Worm (Caenorhabditis elegans) whole organism, young adult: ENCODE results near the gene Y37D8A.2.
A peak's percentile ranks its signal among the peaks of the same experiment; 100 is the strongest.

Source experiments
- D2030.7 ChIP-seq: fragments of 200-800 bp; sonication (Bioruptor generic); IDR thresholded peaks from 2 replicates; pipeline ENCODE4 v1.3.6; 2022; ENCODE audit warnings: missing genetic modification reagents, missing genetic modification characterization, missing compliant biosample characterization
- F22D6.2 ChIP-seq: sonication (generic microtip); optimal IDR thresholded peaks from 2 replicates; lab custom pipeline; 2016; ENCODE audit warnings: mild to moderate bottlenecking, missing genetic modification characterization, missing compliant biosample characterization
- F23B12.7 ChIP-seq: sonication (generic microtip); optimal IDR thresholded peaks from 2 replicates; lab custom pipeline; 2017; ENCODE audit warnings: missing genetic modification characterization, mild to moderate bottlenecking, missing compliant biosample characterization, antibody characterized with exemption, moderate library complexity; ENCODE audit not compliant: insufficient read depth
- F52B5.7 ChIP-seq: sonication (generic microtip); optimal IDR thresholded peaks from 2 replicates; lab custom pipeline; 2016; ENCODE audit warnings: mild to moderate bottlenecking, missing genetic modification characterization, missing compliant biosample characterization
- F55B11.4 ChIP-seq: sonication (generic microtip); optimal IDR thresholded peaks from 2 replicates; lab custom pipeline; 2016; ENCODE audit warnings: missing compliant biosample characterization, missing genetic modification characterization, borderline replicate concordance; ENCODE audit not compliant: insufficient read depth
- F57C9.4 ChIP-seq: sonication (generic microtip); optimal IDR thresholded peaks from 2 replicates; lab custom pipeline; 2017; ENCODE audit warnings: mild to moderate bottlenecking, missing genetic modification characterization, missing compliant biosample characterization
- T26A5.8 ChIP-seq: sonication (generic microtip); optimal IDR thresholded peaks from 2 replicates; lab custom pipeline; 2016; ENCODE audit warnings: missing genetic modification characterization, missing compliant biosample characterization
- Y53F4B.3 ChIP-seq: fragments of 200-800 bp; sonication (Bioruptor generic); IDR thresholded peaks from 2 replicates; pipeline ENCODE4 v1.3.6; 2022; ENCODE audit warnings: missing genetic modification reagents, missing genetic modification characterization, missing compliant biosample characterization
- ZK185.1 ChIP-seq: sonication (generic microtip); optimal IDR thresholded peaks from 2 replicates; lab custom pipeline; 2016; ENCODE audit warnings: mild to moderate bottlenecking, missing genetic modification characterization, missing compliant biosample characterization; ENCODE audit not compliant: poor library complexity, severe bottlenecking
- akir-1 ChIP-seq: fragments of 200-800 bp; sonication (Bioruptor generic); optimal IDR thresholded peaks from 2 replicates; lab custom pipeline; 2018; ENCODE audit warnings: mild to moderate bottlenecking, missing genetic modification characterization, moderate library complexity, missing compliant biosample characterization
- ama-1 ChIP-seq, 3 experiments: fragments of 150-350 bp in 1 of 3; sonication (generic microtip) in 2 of 3; optimal IDR thresholded peaks; 2 replicates each; lab custom pipeline; 2014 to 2018; ENCODE audit warnings: missing biosample characterization in 2 of 3, missing genetic modification characterization in 2 of 3, missing genetic modification reagents in 2 of 3
- aptf-2 ChIP-seq: fragments of 200-800 bp; sonication (Bioruptor generic); conservative IDR thresholded peaks from 2 replicates; pipeline ENCODE4 v1.3.6; 2022; ENCODE audit warnings: missing genetic modification reagents, missing genetic modification characterization, missing compliant biosample characterization
- atf-7 ChIP-seq: sonication (generic microtip); optimal IDR thresholded peaks from 2 replicates; lab custom pipeline; 2017; ENCODE audit warnings: mild to moderate bottlenecking, missing genetic modification characterization, missing compliant biosample characterization
- athp-1 ChIP-seq: sonication (generic microtip); optimal IDR thresholded peaks from 2 replicates; lab custom pipeline; 2017; ENCODE audit warnings: mild to moderate bottlenecking, missing genetic modification characterization, missing compliant biosample characterization
- bed-1 ChIP-seq: fragments of 200-800 bp; sonication (Bioruptor generic); IDR thresholded peaks from 2 replicates; pipeline ENCODE4 v1.3.6; 2022; ENCODE audit warnings: missing genetic modification reagents, missing genetic modification characterization, missing compliant biosample characterization
- bed-2 ChIP-seq: fragments of 200-800 bp; sonication (Bioruptor generic); IDR thresholded peaks from 2 replicates; pipeline ENCODE4 v1.3.6; 2022; ENCODE audit warnings: missing genetic modification reagents, missing genetic modification characterization, missing compliant biosample characterization
- cebp-1 ChIP-seq, 2 experiments: fragments of 200-800 bp in 1 of 2; sonication (Bioruptor generic) in 1 of 2; sonication (generic microtip) in 1 of 2; IDR thresholded peaks in 1 of 2; optimal IDR thresholded peaks in 1 of 2; 2 replicates each; pipeline versions ENCODE4 v1.3.6 to Lab custom; 2017 to 2022; ENCODE audit warnings: missing compliant biosample characterization in 2 of 2, missing genetic modification characterization in 2 of 2, mild to moderate bottlenecking in 1 of 2, missing genetic modification reagents in 1 of 2, moderate library complexity in 1 of 2
- ceh-100 ChIP-seq: fragments of 200-800 bp; sonication (Bioruptor generic); IDR thresholded peaks from 2 replicates; pipeline ENCODE4 v1.3.6; 2022; ENCODE audit warnings: missing genetic modification reagents, missing genetic modification characterization, missing compliant biosample characterization
- ceh-27 ChIP-seq: fragments of 200-800 bp; sonication (Bioruptor generic); optimal IDR thresholded peaks from 2 replicates; lab custom pipeline; 2018; ENCODE audit warnings: mild to moderate bottlenecking, missing genetic modification characterization, moderate library complexity, missing compliant biosample characterization
- ceh-58 ChIP-seq: fragments of 200-800 bp; sonication (Bioruptor generic); IDR thresholded peaks from 2 replicates; pipeline ENCODE4 v1.3.6; 2022; ENCODE audit warnings: missing genetic modification characterization, missing compliant biosample characterization
- ceh-79 ChIP-seq: sonication (generic microtip); optimal IDR thresholded peaks from 2 replicates; lab custom pipeline; 2017; ENCODE audit warnings: mild to moderate bottlenecking, missing genetic modification characterization, missing compliant biosample characterization
- efl-1 ChIP-seq: fragments of 150-350 bp; optimal IDR thresholded peaks from 2 replicates; lab custom pipeline; 2014; ENCODE audit warnings: missing biosample characterization, missing genetic modification reagents, missing genetic modification characterization
- fkh-3 ChIP-seq: sonication (generic microtip); optimal IDR thresholded peaks from 2 replicates; lab custom pipeline; 2016; ENCODE audit warnings: mild to moderate bottlenecking, missing genetic modification characterization, missing compliant biosample characterization
- hmg-1.2 ChIP-seq: fragments of 200-800 bp; sonication (Bioruptor generic); IDR thresholded peaks from 2 replicates; pipeline ENCODE4 v1.3.6; 2022; ENCODE audit warnings: missing genetic modification reagents, missing genetic modification characterization, missing compliant biosample characterization
- let-526 ChIP-seq: fragments of 200-800 bp; sonication (Bioruptor generic); IDR thresholded peaks from 2 replicates; pipeline ENCODE4 v1.3.6; 2022; ENCODE audit warnings: missing genetic modification reagents, missing genetic modification characterization, missing compliant biosample characterization
- let-607 ChIP-seq, 2 experiments: fragments of 200-800 bp in 1 of 2; sonication (Bioruptor generic) in 1 of 2; sonication (generic microtip) in 1 of 2; optimal IDR thresholded peaks; 2 replicates each; lab custom pipeline; 2016 to 2018; ENCODE audit warnings: mild to moderate bottlenecking in 2 of 2, missing compliant biosample characterization in 2 of 2, missing genetic modification characterization in 2 of 2, moderate library complexity in 2 of 2, missing genotype in 1 of 2
- lin-26 ChIP-seq: fragments of 200-800 bp; sonication (Bioruptor generic); IDR thresholded peaks from 2 replicates; pipeline ENCODE4 v1.3.6; 2022; ENCODE audit warnings: missing genetic modification reagents, missing genetic modification characterization, missing compliant biosample characterization
- mcd-1 ChIP-seq: fragments of 200-800 bp; sonication (Bioruptor generic); IDR thresholded peaks from 2 replicates; pipeline ENCODE4 v1.3.6; 2022; ENCODE audit warnings: missing genetic modification reagents, missing genetic modification characterization, missing compliant biosample characterization
- nfya-1 ChIP-seq: sonication (generic microtip); optimal IDR thresholded peaks from 2 replicates; lab custom pipeline; 2017; ENCODE audit warnings: antibody characterized with exemption, missing compliant biosample characterization, missing genetic modification characterization, borderline replicate concordance; ENCODE audit not compliant: insufficient read depth
- nhr-80 ChIP-seq: sonication (generic microtip); optimal IDR thresholded peaks from 2 replicates; lab custom pipeline; 2016; ENCODE audit warnings: missing genetic modification characterization, missing compliant biosample characterization
- nhr-90 ChIP-seq: sonication (generic microtip); optimal IDR thresholded peaks from 2 replicates; lab custom pipeline; 2016; ENCODE audit warnings: missing genotype, mild to moderate bottlenecking, missing genetic modification characterization, missing compliant biosample characterization
- pbrm-1 ChIP-seq: fragments of 200-800 bp; sonication (Bioruptor generic); IDR thresholded peaks from 2 replicates; pipeline ENCODE4 v1.3.6; 2022; ENCODE audit warnings: missing genetic modification reagents, missing genetic modification characterization, missing compliant biosample characterization
- pha-4 ChIP-seq: fragments of 150-350 bp; sonication (generic microtip); optimal IDR thresholded peaks from 2 replicates; lab custom pipeline; 2014; ENCODE audit warnings: missing biosample characterization, missing genetic modification reagents, missing genetic modification characterization
- snpc-1.3 ChIP-seq: sonication (generic microtip); optimal IDR thresholded peaks from 2 replicates; lab custom pipeline; 2017; ENCODE audit warnings: missing genetic modification characterization, mild to moderate bottlenecking, missing compliant biosample characterization, antibody characterized with exemption, moderate library complexity, missing genotype, missing genetic modification reagents; ENCODE audit not compliant: insufficient read depth
- tlf-1 ChIP-seq: fragments of 200-800 bp; sonication (Bioruptor generic); optimal IDR thresholded peaks from 2 replicates; lab custom pipeline; 2018; ENCODE audit warnings: mild to moderate bottlenecking, missing genetic modification characterization, missing compliant biosample characterization
- ztf-22 ChIP-seq: fragments of 200-800 bp; sonication (Bioruptor generic); optimal IDR thresholded peaks from 2 replicates; lab custom pipeline; 2018; ENCODE audit warnings: mild to moderate bottlenecking, missing genetic modification characterization, moderate library complexity, missing compliant biosample characterization

The Y37D8A.2 gene

DNA sequence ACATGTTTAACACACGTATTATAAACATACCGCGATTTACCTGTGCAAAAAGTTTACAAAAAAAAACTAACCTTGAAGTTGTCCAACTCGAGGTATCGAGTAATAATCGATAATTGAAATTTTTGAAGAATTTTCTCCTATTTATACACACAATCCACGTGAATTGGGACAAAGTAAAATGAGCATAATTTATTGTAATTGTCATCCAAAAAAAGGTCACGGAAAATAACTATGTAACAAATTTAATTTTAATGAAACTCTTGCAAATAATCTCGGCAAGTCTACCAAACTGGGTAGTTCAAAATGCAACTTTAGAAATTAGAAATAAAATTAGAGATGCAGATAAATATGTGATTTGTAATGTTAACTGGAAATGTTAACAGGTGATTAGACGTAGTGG lies 35.4 kb downstream of the Y37D8A.2 start, which contains the start of gene Y37D8A.5:
Y37D8A.5 (minus strand) TSS at position 101 of the 400 bp plus-strand sequence.
- TF ChIP-seq ama-1 (optimal IDR thresholded peaks at IDR 0.05; lab: Kevin White, UChicago), result no peak
- TF ChIP-seq ama-1 (GFP tag; optimal IDR thresholded peaks at IDR 0.05; lab: Kevin White, UChicago), result no peak
- no peak for TF ChIP-seq cebp-1 (GFP tag; IDR thresholded peaks at IDR 0.05; lab: Robert Waterston, UW)
- TF ChIP-seq cebp-1 (tag; optimal IDR thresholded peaks at IDR 0.05; lab: Kevin White, UChicago), result no peak
- no peak for TF ChIP-seq F23B12.7
- no peak for TF ChIP-seq fkh-3 (tag; lab: Kevin White, UChicago)
- TF ChIP-seq pha-4 (tag; lab: Kevin White, UChicago), result no peak
- no peak for TF ChIP-seq F52B5.7 (tag; lab: Kevin White, UChicago)
- TF ChIP-seq F57C9.4 (tag; lab: Kevin White, UChicago), result no peak
- TF ChIP-seq bed-2 (GFP tag; lab: Robert Waterston, UW), result no peak
- TF ChIP-seq athp-1 (tag; lab: Kevin White, UChicago), result no peak

DNA sequence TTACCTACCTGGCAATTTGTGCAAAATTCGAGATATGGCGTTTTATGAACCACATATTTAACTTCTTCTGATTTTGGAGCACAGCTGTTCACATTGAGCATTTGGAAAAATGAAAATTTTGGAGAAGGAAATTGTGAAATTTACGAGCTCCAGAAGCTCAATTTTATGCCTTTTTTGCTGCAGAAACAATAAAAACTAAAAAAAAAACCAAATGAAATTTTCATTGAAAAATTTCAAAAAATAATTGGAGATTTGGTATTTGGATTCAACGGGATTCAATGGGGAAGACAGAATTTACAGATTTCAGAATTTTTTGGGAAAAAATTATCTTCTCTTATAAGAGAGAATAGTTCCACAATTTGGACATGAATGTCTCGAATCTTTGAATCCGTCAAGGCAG lies 36.6 kb downstream of the Y37D8A.2 start, which contains the start of gene Y37D8A.26:
Y37D8A.26 (minus strand) TSS at position 101 of the 400 bp plus-strand sequence.
- TF ChIP-seq cebp-1 (GFP tag; IDR thresholded peaks at IDR 0.05; lab: Robert Waterston, UW), result no peak
- TF ChIP-seq cebp-1 (tag; optimal IDR thresholded peaks at IDR 0.05; lab: Kevin White, UChicago), result no peak
- no peak for TF ChIP-seq bed-1 (GFP tag; lab: Robert Waterston, UW)
- no peak for TF ChIP-seq mcd-1 (GFP tag; lab: Robert Waterston, UW)
- TF ChIP-seq F57C9.4 (tag; lab: Kevin White, UChicago), result no peak
- TF ChIP-seq F52B5.7 (tag; lab: Kevin White, UChicago), result no peak
- no peak for TF ChIP-seq aptf-2
- TF ChIP-seq ztf-22 (GFP tag; lab: Kevin White, UChicago), result no peak
- no peak for TF ChIP-seq let-526 (GFP tag; lab: Robert Waterston, UW)
- TF ChIP-seq F22D6.2 (tag; lab: Kevin White, UChicago), result no peak
- TF ChIP-seq let-607 (tag; optimal IDR thresholded peaks at IDR 0.05; lab: Kevin White, UChicago), result no peak
- TF ChIP-seq ZK185.1 (tag; lab: Kevin White, UChicago), result no peak

DNA sequence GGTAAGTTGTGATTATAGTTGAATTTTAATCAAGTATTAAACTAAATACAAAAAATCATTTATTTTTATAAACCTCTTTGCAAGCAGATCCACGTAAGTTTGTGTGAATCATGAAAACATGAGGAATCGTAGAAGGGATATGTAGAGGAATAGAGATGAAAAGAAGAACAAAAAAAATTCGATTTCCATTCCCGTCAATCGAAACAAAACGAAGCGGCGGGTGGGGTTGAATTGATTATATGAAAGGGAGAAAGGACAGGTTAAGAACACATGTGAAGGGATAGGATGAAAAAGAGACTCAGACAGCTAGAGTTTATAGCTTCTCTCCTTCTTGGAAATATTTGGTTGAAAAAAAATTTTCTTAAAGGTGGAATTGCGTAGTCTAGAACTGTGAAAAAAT lies 40.1 kb downstream of the Y37D8A.2 start:
- TF ChIP-seq Y53F4B.3 (GFP tag; lab: Robert Waterston, UW) (no peak), hmg-1.2 (GFP tag; lab: Robert Waterston, UW) (no peak)
- TF ChIP-seq, all 124 proteins: peak for 0

DNA sequence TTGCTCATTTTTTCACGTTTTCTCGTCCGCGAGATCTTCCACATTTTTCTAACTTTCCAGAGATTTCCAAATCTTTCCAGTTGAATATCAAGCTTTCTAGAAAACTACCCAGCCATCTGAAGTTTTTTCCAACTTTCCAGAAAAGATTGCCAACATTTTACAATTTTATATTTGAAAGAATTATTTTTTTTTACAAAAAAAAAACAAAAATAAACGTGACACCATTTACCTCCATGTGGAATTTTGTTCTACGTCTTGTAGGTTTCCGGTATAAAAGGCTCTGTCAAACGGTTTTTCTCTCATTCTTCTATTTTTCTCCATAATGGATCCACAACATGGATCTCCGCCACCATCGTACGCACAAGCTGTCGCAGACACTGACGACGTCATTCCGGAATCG lies 44.7 kb downstream of the Y37D8A.2 start, which contains the start of gene Y37D8A.8:
Y37D8A.8 (plus strand) TSS at position 301 of the 400 bp plus-strand sequence.
- TF ChIP-seq ztf-22 (GFP tag; lab: Kevin White, UChicago), result no peak
- no peak for TF ChIP-seq F55B11.4 (tag; lab: Kevin White, UChicago)
- TF ChIP-seq let-526 (GFP tag; lab: Robert Waterston, UW), result no peak
- no peak for TF ChIP-seq aptf-2
- TF ChIP-seq pha-4 (tag; lab: Kevin White, UChicago), result no peak
- no peak for TF ChIP-seq ceh-100 (GFP tag; lab: Robert Waterston, UW)
- no peak for TF ChIP-seq tlf-1 (GFP tag; lab: Kevin White, UChicago)
- no peak for TF ChIP-seq nhr-80 (tag; lab: Kevin White, UChicago)
- TF ChIP-seq snpc-1.3, result no peak
- TF ChIP-seq T26A5.8 (tag; lab: Kevin White, UChicago), result no peak
- TF ChIP-seq ceh-58 (GFP tag; lab: Robert Waterston, UW), result no peak

DNA sequence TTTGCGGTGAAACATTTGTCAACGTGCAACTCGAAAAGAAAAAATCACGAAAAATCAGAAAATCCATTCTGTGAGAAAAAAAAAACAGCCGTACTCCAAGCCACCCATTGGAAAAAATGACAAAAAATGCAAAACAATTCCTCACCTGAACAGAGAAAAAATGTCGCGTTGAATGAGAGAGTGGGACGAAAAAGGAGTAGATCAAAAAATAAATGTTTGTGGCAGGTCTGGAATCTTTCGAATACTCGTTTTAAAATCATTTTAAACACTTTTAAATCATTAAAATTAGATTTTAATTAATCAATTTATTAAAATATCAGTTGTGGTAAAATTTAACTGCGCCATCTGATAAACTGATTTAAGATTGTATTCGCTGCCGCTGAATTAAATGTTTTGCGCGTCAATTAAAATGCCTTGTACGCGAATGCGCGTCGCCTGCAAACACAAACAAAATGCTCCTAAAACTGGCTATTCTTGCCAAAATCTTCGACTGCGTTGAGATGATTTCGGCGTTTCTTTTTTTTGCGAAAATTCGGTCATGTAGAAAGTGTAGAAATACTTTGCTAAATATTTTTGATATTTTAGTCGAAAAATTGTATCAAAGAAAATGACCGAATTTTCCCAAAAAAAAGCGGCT lies 50.2 kb downstream of the Y37D8A.2 start, which contains the start of gene Y37D8A.6:
Y37D8A.6 (minus strand) TSS at position 238 of the 637 bp plus-strand sequence.
- TF ChIP-seq D2030.7 (GFP tag; lab: Robert Waterston, UW) (0 out of 2 replicates have a peak, but pooled peaks have one; percentile 7), ceh-27 (GFP tag; lab: Kevin White, UChicago) (no peak), ceh-79 (tag; lab: Kevin White, UChicago) (no peak), atf-7 (tag; lab: Kevin White, UChicago) (no peak), nfya-1 (no peak), pbrm-1 (no peak), fkh-3 (tag; lab: Kevin White, UChicago) (no peak), lin-26 (GFP tag; lab: Robert Waterston, UW) (no peak), nhr-90 (no peak), bed-2 (GFP tag; lab: Robert Waterston, UW) (no peak), akir-1 (GFP tag; lab: Kevin White, UChicago) (no peak), efl-1 (GFP tag; lab: Kevin White, UChicago) (peak; percentile 52)
